Worm (Caenorhabditis elegans) whole organism, L3 larva: Measurements from ENCODE around the gene ceh-33.

Source experiments
- egl-27 ChIP-seq: sonication (generic microtip); optimal IDR thresholded peaks from 4 replicates; lab custom pipeline; 2017; ENCODE audit warnings: missing biosample characterization, missing genetic modification reagents, missing genetic modification characterization
- lin-15B ChIP-seq: fragments of 150-350 bp; optimal IDR thresholded peaks from 2 replicates; lab custom pipeline; 2014; ENCODE audit warnings: missing biosample characterization, missing genetic modification characterization
- mml-1 ChIP-seq: fragments of 150-350 bp; sonication (generic microtip); optimal IDR thresholded peaks from 3 replicates; lab custom pipeline; 2014; ENCODE audit warnings: missing biosample characterization, missing genetic modification characterization
- nhr-11 ChIP-seq: fragments of 150-350 bp; optimal IDR thresholded peaks from 2 replicates; lab custom pipeline; 2014; ENCODE audit warnings: missing biosample characterization, missing genetic modification characterization
- nhr-76 ChIP-seq: fragments of 150-350 bp; sonication (generic microtip); optimal IDR thresholded peaks from 5 replicates; lab custom pipeline; 2014; ENCODE audit warnings: missing biosample characterization, missing genetic modification characterization
- tbx-2 ChIP-seq: sonication (generic microtip); optimal IDR thresholded peaks from 2 replicates; lab custom pipeline; 2016; ENCODE audit warnings: mild to moderate bottlenecking, missing genetic modification characterization, missing compliant biosample characterization
- ztf-11 ChIP-seq: fragments of 150-350 bp; optimal IDR thresholded peaks from 2 replicates; lab custom pipeline; 2014; ENCODE audit warnings: missing biosample characterization, missing genetic modification characterization

ce11 chrV:5311635-5312034 is 12.8 kb downstream of the ceh-33 start, which contains the start of gene C10G8.4:
- TF ChIP-seq ztf-11 (tag; lab: Kevin White, UChicago) (no peak), lin-15B (tag; lab: Kevin White, UChicago) (no peak), egl-27 (tag; lab: Kevin White, UChicago) (no peak), mml-1 (no peak), nhr-76 (tag; lab: Kevin White, UChicago) (no peak), tbx-2 (tag; lab: Kevin White, UChicago) (no peak), nhr-11 (tag; lab: Kevin White, UChicago) (no peak)
